Fruit fly (Drosophila melanogaster) Kc167 (cell line): ENCODE results near the gene mRpL1.

ENCODE experiments used
- h ChIP-seq: fragments of >200 bp; optimal IDR thresholded peaks from 3 replicates; lab custom pipeline; 2018; ENCODE audit warnings: missing external identifiers
- insv ChIP-seq: fragments of >200 bp; optimal IDR thresholded peaks from 3 replicates; lab custom pipeline; 2018; ENCODE audit warnings: missing external identifiers
- psq ChIP-seq: fragments of >200 bp; optimal IDR thresholded peaks from 2 replicates; lab custom pipeline; 2017; ENCODE audit warnings: missing external identifiers

- TF ChIP-seq insv (lab: Kevin White, UChicago) (no peak), psq (lab: Kevin White, UChicago) (no peak), h (no peak)
These were observed 39.6 kb upstream of the mRpL1 start for dm6 chr3R:8261634-8262033.
